Fruit fly (Drosophila melanogaster): ENCODE results near the gene Ncoa6.

Gene Ncoa6

dm6 chr2L:5326414-5327265, at the start of gene Ncoa6, which contains the start of gene cype (continued):
- no peak for TF ChIP-seq Bdp1 (GFP tag; optimal IDR thresholded peaks at IDR 0.05)
- no peak for TF ChIP-seq CG43689 (GFP tag; IDR thresholded peaks at IDR 0.05)
- no peak for TF ChIP-seq CG1647 (GFP tag; optimal IDR thresholded peaks at IDR 0.05)
- peak; percentile 35 for TF ChIP-seq gcm (GFP tag; optimal IDR thresholded peaks at IDR 0.05)
- TF ChIP-seq CG15514 (GFP tag; optimal IDR thresholded peaks at IDR 0.05), result peak; percentile 55
- peak in 1 of 2 experiments; percentile 66 for TF ChIP-seq Hr51 (GFP tag; optimal IDR thresholded peaks at IDR 0.05)
- peak; percentile 51 for TF ChIP-seq CG13296 (GFP tag; optimal IDR thresholded peaks at IDR 0.05)
- peak; percentile 39 for TF ChIP-seq Ssrp (tag; optimal IDR thresholded peaks at IDR 0.05)
- no peak for TF ChIP-seq gsb-n (tag; optimal IDR thresholded peaks at IDR 0.05)
- no peak for TF ChIP-seq Lim3 (GFP tag; IDR thresholded peaks at IDR 0.05)
- TF ChIP-seq CG13424 (tag; optimal IDR thresholded peaks at IDR 0.05), result peak; percentile 77
- TF ChIP-seq fu2 (GFP tag; optimal IDR thresholded peaks at IDR 0.05), result no peak
- no peak; the same call in 1 of the 2 replicates for TF ChIP-seq MBD-R2 (GFP tag; IDR thresholded peaks at IDR 0.05)
- TF ChIP-seq hth (optimal IDR thresholded peaks at IDR 0.05), result no peak
- TF ChIP-seq CTCF (GFP tag; optimal IDR thresholded peaks at IDR 0.05), result no peak
- TF ChIP-seq Adf1 (GFP tag; IDR thresholded peaks at IDR 0.05), result no peak
- TF ChIP-seq HHEX (GFP tag; optimal IDR thresholded peaks at IDR 0.05), result no peak
- TF ChIP-seq zen (tag; optimal IDR thresholded peaks at IDR 0.05), result peak; percentile 73
- TF ChIP-seq Fer1 (GFP tag; optimal IDR thresholded peaks at IDR 0.05), result no peak
- TF ChIP-seq CG30020 (tag; optimal IDR thresholded peaks at IDR 0.05), result peak; percentile 57
- no peak for TF ChIP-seq h (optimal IDR thresholded peaks at IDR 0.05)
- peak; percentile 57; the same call in 2 of the 3 replicates for TF ChIP-seq ken (GFP tag; IDR thresholded peaks at IDR 0.05)
- no peak for TF ChIP-seq wdn (GFP tag; IDR thresholded peaks at IDR 0.05)
- no peak for TF ChIP-seq HLH54F (GFP tag; optimal IDR thresholded peaks at IDR 0.05)
- peak; percentile 80 for TF ChIP-seq gfzf (GFP tag; optimal IDR thresholded peaks at IDR 0.05)
- no peak for TF ChIP-seq pfk (GFP tag; optimal IDR thresholded peaks at IDR 0.05)
- TF ChIP-seq CG11247 (GFP tag; IDR thresholded peaks at IDR 0.05), result peak; percentile 22; the same call in 1 of the 2 replicates
- TF ChIP-seq stc (GFP tag; IDR thresholded peaks at IDR 0.05), result no peak
- TF ChIP-seq Trl (optimal IDR thresholded peaks at IDR 0.05), result no peak
- TF ChIP-seq Trl (GFP tag; optimal IDR thresholded peaks at IDR 0.05), result no peak
- TF ChIP-seq CG2116 (GFP tag; optimal IDR thresholded peaks at IDR 0.05), result peak; percentile 51
- no peak for TF ChIP-seq fru (optimal IDR thresholded peaks at IDR 0.05)
- no peak for TF ChIP-seq dati (GFP tag; IDR thresholded peaks at IDR 0.05)
- no peak for TF ChIP-seq HLH3B (GFP tag; IDR thresholded peaks at IDR 0.05)
- TF ChIP-seq Dref (GFP tag; IDR thresholded peaks at IDR 0.05), result peak; percentile 64
- TF ChIP-seq mirr (GFP tag; optimal IDR thresholded peaks at IDR 0.05), result no peak
- TF ChIP-seq CG3726 (GFP tag; IDR thresholded peaks at IDR 0.05), result no peak
- TF ChIP-seq danr (GFP tag; IDR thresholded peaks at IDR 0.05), result no peak
- peak; percentile 84 for TF ChIP-seq CG12659 (GFP tag; optimal IDR thresholded peaks at IDR 0.05)
- TF ChIP-seq disco-r (GFP tag; optimal IDR thresholded peaks at IDR 0.05), result no peak
- TF ChIP-seq run (tag; optimal IDR thresholded peaks at IDR 0.05), result peak; percentile 69
- TF ChIP-seq schlank (tag; optimal IDR thresholded peaks at IDR 0.05), result peak; percentile 9
- TF ChIP-seq Dp (GFP tag; optimal IDR thresholded peaks at IDR 0.05), result peak; percentile 6
- peak; percentile 31 for TF ChIP-seq CG16815 (GFP tag; optimal IDR thresholded peaks at IDR 0.05)
- TF ChIP-seq CG9876 (GFP tag; optimal IDR thresholded peaks at IDR 0.05), result no peak
- no peak for TF ChIP-seq ATbp (GFP tag; optimal IDR thresholded peaks at IDR 0.05)
- TF ChIP-seq CG10959 (GFP tag; IDR thresholded peaks at IDR 0.05), result no peak
- TF ChIP-seq CG15696 (tag; optimal IDR thresholded peaks at IDR 0.05), result peak; percentile 51
- peak; percentile 79 for TF ChIP-seq CG6791 (GFP tag; IDR thresholded peaks at IDR 0.05; ENCODE audit: partially characterized antibody)
- no peak for TF ChIP-seq CG11723 (GFP tag; optimal IDR thresholded peaks at IDR 0.05)
- TF ChIP-seq ato (GFP tag; IDR thresholded peaks at IDR 0.05; ENCODE audit: partially characterized antibody), result peak; percentile 56

Measured in whole organism, embryonic.